Worm (Caenorhabditis elegans): ENCODE data around the gene srlf-34.

ce11 chrII:10360487-10360886 is 48.4 kb downstream of the srlf-34 start, which contains the start of gene C07E3.4:
- no peak for TF ChIP-seq tab-1 (GFP tag; IDR thresholded peaks at IDR 0.05)
- no peak for TF ChIP-seq flt-1 (GFP tag; IDR thresholded peaks at IDR 0.05)
- TF ChIP-seq ztf-23 (GFP tag; IDR thresholded peaks at IDR 0.05) = no peak
- TF ChIP-seq cog-1 (tag; optimal IDR thresholded peaks at IDR 0.05) = no peak
- TF ChIP-seq klf-2 (GFP tag; conservative IDR thresholded peaks at IDR 0.05) = no peak
- TF ChIP-seq med-1 (GFP tag; optimal IDR thresholded peaks at IDR 0.05; ENCODE audit: insufficient read depth) = no peak
- no peak for TF ChIP-seq ztf-29 (GFP tag; IDR thresholded peaks at IDR 0.05)
- no peak for TF ChIP-seq ref-1 (GFP tag; conservative IDR thresholded peaks at IDR 0.05)

Data from whole organism, midembryonic.